Worm (Caenorhabditis elegans) whole organism, L4/young adult: ENCODE data around the gene ugt-46.

Experiments used
- W03F9.2 ChIP-seq: fragments of 150-350 bp; optimal IDR thresholded peaks from 2 replicates; lab custom pipeline; 2014; ENCODE audit warnings: missing biosample characterization, missing genetic modification characterization
- dao-5 ChIP-seq: sonication (generic microtip); optimal IDR thresholded peaks from 2 replicates; lab custom pipeline; 2016; ENCODE audit warnings: missing genotype, missing genetic modification characterization, moderate library complexity, missing compliant biosample characterization
- him-1 ChIP-seq: sonication (generic microtip); optimal IDR thresholded peaks from 2 replicates; lab custom pipeline; 2016; ENCODE audit warnings: missing genotype, missing genetic modification reagents, missing genetic modification characterization, missing compliant biosample characterization

ugt-46 gene

DNA sequence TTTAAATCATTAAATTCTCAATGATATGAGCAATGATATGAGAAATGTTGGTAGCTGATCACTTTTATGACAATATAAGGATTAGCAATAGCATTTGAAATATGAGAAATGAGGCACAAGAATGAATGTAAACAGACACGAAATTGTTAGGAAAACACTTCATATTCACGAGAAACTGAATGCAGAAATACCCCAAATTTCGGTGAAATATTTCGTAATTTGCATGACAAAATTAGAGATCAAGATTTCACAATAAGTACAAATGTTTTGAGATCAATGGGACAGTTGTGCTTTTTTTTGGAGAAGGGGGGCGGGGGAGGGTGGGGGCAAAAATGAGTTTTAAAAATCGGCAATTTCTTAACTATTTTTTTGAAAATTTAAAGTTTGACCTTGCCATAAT is 6.3 kb upstream of the ugt-46 start:
- TF ChIP-seq dao-5 (tag; lab: Kevin White, UChicago) (no peak), W03F9.2 (tag; lab: Kevin White, UChicago) (no peak), him-1 (no peak)

- TF ChIP-seq him-1 (no peak), W03F9.2 (tag; lab: Kevin White, UChicago) (no peak), dao-5 (tag; lab: Kevin White, UChicago) (no peak)
These were observed 5.6 kb upstream of the ugt-46 start, which contains the start of gene F28C10.3 for ce11 chrX:535728-536127. F28C10.3 (minus strand) TSS chrX:535828.

- no peak for TF ChIP-seq dao-5 (tag; lab: Kevin White, UChicago)
- TF ChIP-seq him-1, result no peak
- no peak for TF ChIP-seq W03F9.2 (tag; lab: Kevin White, UChicago)
These were observed 820 bp upstream of the ugt-46 start, which contains the start of gene B0310.6 for ce11 chrX:530909-531308. B0310.6 (minus strand) TSS chrX:531009.

ce11 chrX:529386-529785 is 703 bp downstream of the ugt-46 start:
- TF ChIP-seq him-1 (no peak), dao-5 (tag; lab: Kevin White, UChicago) (no peak), W03F9.2 (tag; lab: Kevin White, UChicago) (no peak)

ce11 chrX:528761-529160 is 1.3 kb downstream of the ugt-46 start:
- TF ChIP-seq dao-5 (tag; lab: Kevin White, UChicago), result no peak
- TF ChIP-seq him-1, result no peak
- TF ChIP-seq W03F9.2 (tag; lab: Kevin White, UChicago), result no peak

DNA sequence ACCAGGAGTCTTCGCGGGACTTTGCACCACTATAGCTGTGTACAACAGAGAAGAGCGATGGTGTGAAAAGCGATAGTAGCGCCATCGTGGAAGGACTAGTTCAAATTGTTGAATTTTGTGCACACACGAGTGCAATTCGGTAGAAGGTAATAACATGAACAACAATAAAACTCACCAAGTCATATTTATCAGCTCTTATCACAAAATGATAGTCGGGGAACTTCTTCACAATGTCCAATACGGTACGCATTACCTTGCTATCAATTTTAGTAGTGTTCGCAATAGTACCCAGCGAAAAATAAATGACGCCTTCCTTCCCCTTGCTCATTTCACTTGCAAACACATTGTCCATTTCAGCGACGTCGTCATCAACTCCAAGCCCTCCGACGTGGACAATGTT is 2.4 kb downstream of the ugt-46 start:
- TF ChIP-seq him-1, result no peak
- TF ChIP-seq dao-5 (tag; lab: Kevin White, UChicago), result no peak
- no peak for TF ChIP-seq W03F9.2 (tag; lab: Kevin White, UChicago)

DNA sequence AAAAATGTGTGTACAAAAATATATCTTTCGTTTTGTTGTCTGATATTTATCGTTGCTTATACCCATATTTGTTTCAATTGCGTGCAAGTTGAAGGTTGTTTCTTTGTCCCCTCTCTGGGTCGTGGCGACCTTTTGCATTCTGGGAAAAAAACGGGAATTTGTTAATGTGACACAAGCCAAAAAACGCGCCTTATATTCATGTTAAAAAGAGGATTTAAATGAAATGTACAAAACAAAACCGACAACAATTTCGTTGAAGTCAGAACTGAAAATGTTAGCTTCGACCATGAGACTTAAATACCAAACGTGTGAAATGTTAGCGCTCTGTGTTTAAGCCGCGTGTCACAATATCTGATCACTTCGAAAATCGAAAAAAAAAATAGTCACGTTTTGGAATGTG is 5.6 kb downstream of the ugt-46 start:
- TF ChIP-seq him-1, result no peak
- TF ChIP-seq W03F9.2 (tag; lab: Kevin White, UChicago), result no peak

DNA sequence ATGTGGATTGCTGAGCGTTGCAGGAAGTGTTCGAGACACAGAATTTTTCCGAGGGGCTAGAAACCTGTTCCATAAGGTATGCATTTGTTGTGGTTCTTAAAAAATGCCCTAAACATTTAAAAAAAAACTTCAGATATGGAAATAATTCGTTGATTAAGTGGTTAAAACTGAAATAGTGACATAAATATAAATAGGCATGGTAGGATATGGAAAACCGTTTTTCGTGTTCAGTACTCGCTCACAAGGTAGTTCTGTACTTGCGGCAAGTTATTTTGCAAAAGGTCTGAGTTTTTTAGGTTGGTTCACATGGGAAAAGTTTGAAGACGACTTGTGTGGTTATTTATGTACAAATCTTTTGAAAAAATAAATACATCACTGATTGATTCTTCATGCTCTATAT is 9.2 kb downstream of the ugt-46 start, which contains the start of gene B0310.3:
Gene B0310.3 (minus strand): TSS at position 101 of the 400 bp plus-strand sequence.
- no peak for TF ChIP-seq him-1
- no peak for TF ChIP-seq W03F9.2 (tag; lab: Kevin White, UChicago)
- no peak for TF ChIP-seq dao-5 (tag; lab: Kevin White, UChicago)

- no peak for TF ChIP-seq W03F9.2 (tag; lab: Kevin White, UChicago)
- TF ChIP-seq him-1, result no peak
- no peak for TF ChIP-seq dao-5 (tag; lab: Kevin White, UChicago)
These were observed 16.1 kb downstream of the ugt-46 start for ce11 chrX:514023-514422.

DNA sequence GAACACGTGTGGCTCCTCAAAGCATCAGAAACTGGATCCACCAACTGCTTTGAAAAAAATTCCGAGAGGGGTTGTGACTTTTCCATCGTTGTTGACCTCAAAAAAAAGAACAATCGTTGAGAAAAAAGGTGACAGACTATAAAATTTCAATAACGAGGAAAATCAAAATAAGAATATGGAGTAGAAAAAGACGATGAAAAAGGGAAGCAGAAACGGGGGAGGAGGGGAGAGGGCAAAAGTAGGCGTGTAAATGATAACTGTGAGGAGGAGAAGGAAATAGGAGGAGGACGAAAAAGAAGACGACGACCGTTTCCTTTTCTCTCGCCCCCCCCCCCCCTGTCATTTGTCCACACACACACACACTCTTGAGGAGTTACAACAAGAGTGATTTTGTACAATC is 23.2 kb downstream of the ugt-46 start, which contains the start of gene B0310.2:
Gene B0310.2 (minus strand): TSS at position 101 of the 400 bp plus-strand sequence.
- TF ChIP-seq him-1 (no peak), dao-5 (tag; lab: Kevin White, UChicago) (no peak), W03F9.2 (tag; lab: Kevin White, UChicago) (no peak)

ce11 chrX:505014-505413 is 25.1 kb downstream of the ugt-46 start:
- TF ChIP-seq him-1 (no peak), dao-5 (tag; lab: Kevin White, UChicago) (no peak), W03F9.2 (tag; lab: Kevin White, UChicago) (no peak)

- TF ChIP-seq him-1 (no peak), dao-5 (tag; lab: Kevin White, UChicago) (no peak), W03F9.2 (tag; lab: Kevin White, UChicago) (no peak)
These were observed 25.8 kb downstream of the ugt-46 start for ce11 chrX:504046-504843.

- TF ChIP-seq him-1 (no peak), dao-5 (tag; lab: Kevin White, UChicago) (no peak), W03F9.2 (tag; lab: Kevin White, UChicago) (no peak)
These were observed 31.4 kb downstream of the ugt-46 start for ce11 chrX:498640-499039.

ce11 chrX:496795-497194 is 33.3 kb downstream of the ugt-46 start:
- TF ChIP-seq him-1 (no peak), dao-5 (tag; lab: Kevin White, UChicago) (no peak), W03F9.2 (tag; lab: Kevin White, UChicago) (no peak)

DNA sequence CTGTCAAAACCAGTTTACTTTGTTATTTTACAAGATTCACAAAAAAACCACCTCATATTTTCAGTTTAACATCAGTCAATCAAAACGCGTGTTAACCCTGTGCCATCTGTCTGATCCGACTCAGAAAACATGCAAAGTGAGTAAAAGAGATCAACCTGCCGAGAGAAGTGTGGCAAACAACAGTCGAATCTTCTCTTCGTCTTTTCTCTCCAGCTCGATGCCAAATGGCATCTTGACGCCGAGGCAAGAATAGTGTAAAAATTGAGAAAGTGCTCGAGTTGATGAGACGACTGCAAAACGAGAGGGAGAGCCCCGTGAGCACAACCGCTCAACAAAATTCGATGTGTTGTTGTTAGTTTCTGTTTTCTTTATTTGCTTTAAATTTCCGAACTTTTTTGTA is 37.2 kb downstream of the ugt-46 start, which contains the start of gene B0310.1:
Gene B0310.1 (plus strand): TSS at position 310 of the 400 bp plus-strand sequence.
- TF ChIP-seq dao-5 (tag; lab: Kevin White, UChicago), result no peak
- TF ChIP-seq W03F9.2 (tag; lab: Kevin White, UChicago), result no peak
- TF ChIP-seq him-1, result no peak
